Worm (Caenorhabditis elegans): ENCODE measurements around the gene hsd-3.

DNA sequence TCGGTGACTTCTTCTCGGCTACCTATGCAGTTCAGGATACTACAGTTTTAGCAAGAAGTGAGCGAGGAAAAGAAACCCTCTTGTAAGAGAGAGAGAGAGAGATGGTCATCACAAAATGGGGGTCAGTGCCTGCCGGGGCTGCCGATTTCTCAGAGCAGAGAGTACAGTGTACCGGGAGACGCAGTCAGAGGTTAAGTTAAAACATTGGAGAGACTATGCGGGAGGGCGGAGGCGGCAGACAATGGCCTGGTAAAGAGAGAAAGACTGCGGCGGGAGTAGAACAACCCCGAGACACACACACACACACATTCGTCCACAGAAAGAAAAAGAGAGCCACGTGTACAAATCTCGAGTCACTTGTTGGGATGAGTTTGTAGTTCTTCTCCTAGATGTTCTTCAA is 37.7 kb upstream of the hsd-3 start:
- TF ChIP-seq klf-2 (GFP tag; conservative IDR thresholded peaks at IDR 0.05) (no peak), cog-1 (tag; optimal IDR thresholded peaks at IDR 0.05) (peak; percentile 43), ref-1 (GFP tag; conservative IDR thresholded peaks at IDR 0.05) (no peak), tab-1 (GFP tag; IDR thresholded peaks at IDR 0.05) (0 out of 2 replicates have a peak, but pooled peaks have one; percentile 8), T22C8.4 (GFP tag; IDR thresholded peaks at IDR 0.05) (no peak), flt-1 (GFP tag; IDR thresholded peaks at IDR 0.05) (peak; percentile 40; the same call in 1 of the 2 replicates), med-1 (GFP tag; optimal IDR thresholded peaks at IDR 0.05; ENCODE audit: insufficient read depth) (no peak), ztf-23 (GFP tag; IDR thresholded peaks at IDR 0.05) (no peak; the same call in 1 of the 2 replicates), ztf-29 (GFP tag; IDR thresholded peaks at IDR 0.05) (no peak)

All from whole organism, midembryonic.